Fruit fly (Drosophila melanogaster): Measurements from ENCODE around the gene edin.

- TF ChIP-seq h (optimal IDR thresholded peaks at IDR 0.05): no peak
- no peak for TF ChIP-seq insv (optimal IDR thresholded peaks at IDR 0.05)
- no peak for TF ChIP-seq Myc (optimal IDR thresholded peaks at IDR 0.05)
- no peak for TF ChIP-seq psq (optimal IDR thresholded peaks at IDR 0.05)
- TF ChIP-seq Sin3A (optimal IDR thresholded peaks at IDR 0.05): no peak
These were observed 774 bp upstream of the edin start for dm6 chr3L:17493807-17494404.

All from Kc167 (cell line).